Worm (Caenorhabditis elegans) whole organism, L4/young adult: ENCODE data around the gene maph-9.

Source experiments
- W03F9.2 ChIP-seq: fragments of 150-350 bp; optimal IDR thresholded peaks from 2 replicates; lab custom pipeline; 2014; ENCODE audit warnings: missing biosample characterization, missing genetic modification characterization
- dao-5 ChIP-seq: sonication (generic microtip); optimal IDR thresholded peaks from 2 replicates; lab custom pipeline; 2016; ENCODE audit warnings: missing genotype, missing genetic modification characterization, moderate library complexity, missing compliant biosample characterization
- him-1 ChIP-seq: sonication (generic microtip); optimal IDR thresholded peaks from 2 replicates; lab custom pipeline; 2016; ENCODE audit warnings: missing genotype, missing genetic modification reagents, missing genetic modification characterization, missing compliant biosample characterization

- TF ChIP-seq dao-5 (no peak), him-1 (no peak), W03F9.2 (tag; lab: Kevin White, UChicago) (no peak)
These were observed 40.4 kb downstream of the maph-9 start, which contains the start of gene unc-8 for ce11 chrIV:7196853-7197252.
